Worm (Caenorhabditis elegans): ENCODE measurements around the gene daao-1.
A peak's percentile ranks its signal among the peaks of the same experiment; 100 is the strongest.

daao-1 gene

ce11 chrIV:2607513-2608101 lies 6.4 kb upstream of the daao-1 start, which contains the start of gene vamp-7 (continued):
- no peak for TF ChIP-seq dmd-9 (GFP tag; IDR thresholded peaks at IDR 0.05)
- TF ChIP-seq arid-1 (GFP tag; conservative IDR thresholded peaks at IDR 0.05), result no peak
- TF ChIP-seq rbr-2 (tag; optimal IDR thresholded peaks at IDR 0.05), result no peak
- TF ChIP-seq snpc-4 (tag; optimal IDR thresholded peaks at IDR 0.05), result no peak
- TF ChIP-seq dve-1 (tag; optimal IDR thresholded peaks at IDR 0.05; ENCODE audit: insufficient read depth), result no peak
- TF ChIP-seq mdt-29 (GFP tag; IDR thresholded peaks at IDR 0.05), result no peak
- TF ChIP-seq pqm-1 (tag; optimal IDR thresholded peaks at IDR 0.05), result no peak
- peak; percentile 48 for TF ChIP-seq mep-1 (tag; optimal IDR thresholded peaks at IDR 0.05)
- TF ChIP-seq zip-2 (tag; optimal IDR thresholded peaks at IDR 0.05), result no peak
- TF ChIP-seq F10B5.3 (tag; optimal IDR thresholded peaks at IDR 0.05), result no peak
- no peak for TF ChIP-seq zag-1 (tag; optimal IDR thresholded peaks at IDR 0.05)
- peak; percentile 4 for TF ChIP-seq ama-1 (optimal IDR thresholded peaks at IDR 0.05)
- TF ChIP-seq zfp-2 (tag; optimal IDR thresholded peaks at IDR 0.05), result no peak
- no peak for TF ChIP-seq snpc-1.2 (GFP tag; IDR thresholded peaks at IDR 0.05)
- TF ChIP-seq Y48G9A.11 (GFP tag; IDR thresholded peaks at IDR 0.05), result peak; percentile 72
- no peak for TF ChIP-seq lir-3 (tag; optimal IDR thresholded peaks at IDR 0.05)
- TF ChIP-seq lin-1 (GFP tag; IDR thresholded peaks at IDR 0.05), result no peak
- TF ChIP-seq nhr-6 (tag; optimal IDR thresholded peaks at IDR 0.05), result no peak
- TF ChIP-seq nhr-42 (GFP tag; IDR thresholded peaks at IDR 0.05), result no peak
- TF ChIP-seq T20F7.1 (GFP tag; optimal IDR thresholded peaks at IDR 0.05), result peak; percentile 37
- peak; percentile 27 for TF ChIP-seq unc-130 (GFP tag; optimal IDR thresholded peaks at IDR 0.05)
- TF ChIP-seq ceh-28 (tag; optimal IDR thresholded peaks at IDR 0.05), result no peak
- no peak for TF ChIP-seq lin-13 (GFP tag; optimal IDR thresholded peaks at IDR 0.05)
- 0 out of 2 replicates have a peak, but pooled peaks have one; percentile 40 for TF ChIP-seq zfp-3 (GFP tag; conservative IDR thresholded peaks at IDR 0.05)
- TF ChIP-seq lin-15B (tag; optimal IDR thresholded peaks at IDR 0.05), result no peak
- TF ChIP-seq F44E2.7 (GFP tag; IDR thresholded peaks at IDR 0.05), result no peak
- no peak for TF ChIP-seq jun-1 (tag; optimal IDR thresholded peaks at IDR 0.05)
- no peak for TF ChIP-seq ceh-32 (tag; optimal IDR thresholded peaks at IDR 0.05; ENCODE audit: poor library complexity)
- TF ChIP-seq dmd-8 (GFP tag; IDR thresholded peaks at IDR 0.05), result no peak
- TF ChIP-seq nhr-102 (tag; optimal IDR thresholded peaks at IDR 0.05), result no peak
- no peak for TF ChIP-seq duxl-1 (tag; optimal IDR thresholded peaks at IDR 0.05; ENCODE audit: poor library complexity)
- no peak for TF ChIP-seq F26F4.8 (GFP tag; conservative IDR thresholded peaks at IDR 0.05)
- no peak for TF ChIP-seq saeg-2 (GFP tag; IDR thresholded peaks at IDR 0.05)
- no peak for TF ChIP-seq ceh-44 (GFP tag; IDR thresholded peaks at IDR 0.05)
- no peak for TF ChIP-seq nhr-28 (tag; optimal IDR thresholded peaks at IDR 0.05)
- TF ChIP-seq sdz-12 (GFP tag; optimal IDR thresholded peaks at IDR 0.05), result peak; percentile 11
- no peak for TF ChIP-seq hlh-30 (tag; optimal IDR thresholded peaks at IDR 0.05; ENCODE audit: insufficient read depth)

ce11 chrIV:2610409-2610808 lies 3.6 kb upstream of the daao-1 start, which contains the start of gene Y69A2AR.32:
Gene Y69A2AR.32 (plus strand): TSS chrIV:2610436.
- TF ChIP-seq lin-15B (tag; optimal IDR thresholded peaks at IDR 0.05) (no peak), egl-43 (GFP tag; IDR thresholded peaks at IDR 0.05) (peak; percentile 26; the same call in 1 of the 2 replicates), set-16 (GFP tag; IDR thresholded peaks at IDR 0.05) (peak; percentile 78)

ce11 chrIV:2610974-2611373 lies 3.0 kb upstream of the daao-1 start:
- TF ChIP-seq Y48G9A.11 (GFP tag; IDR thresholded peaks at IDR 0.05) (peak; percentile 94), T20F7.1 (GFP tag; optimal IDR thresholded peaks at IDR 0.05) (peak; percentile 45), ceh-28 (tag; optimal IDR thresholded peaks at IDR 0.05) (peak; percentile 29), nhr-42 (GFP tag; IDR thresholded peaks at IDR 0.05) (no peak), sdz-12 (GFP tag; optimal IDR thresholded peaks at IDR 0.05) (no peak)
